Fruit fly (Drosophila melanogaster) whole organism, embryonic: Measurements from ENCODE around the gene Arc42.

Source experiments
- B-H2 ChIP-seq: fragments of 200-800 bp; sonication (Bioruptor generic); optimal IDR thresholded peaks from 2 replicates; lab custom pipeline; 2018; ENCODE audit warnings: missing biosample characterization, mild to moderate bottlenecking, missing genetic modification characterization
- CG1024 ChIP-seq: fragments of 200-800 bp; sonication (Bioruptor generic); IDR thresholded peaks from 2 replicates; pipeline ENCODE4 v1.3.6; 2022; ENCODE audit warnings: missing biosample characterization, missing genetic modification characterization
- CG10274 ChIP-seq: fragments of 200-800 bp; sonication (Bioruptor generic); optimal IDR thresholded peaks from 3 replicates; lab custom pipeline; 2017; ENCODE audit warnings: missing biosample characterization, mild to moderate bottlenecking, missing genetic modification characterization
- CG10462 ChIP-seq: fragments of 200-800 bp; sonication (Bioruptor generic); optimal IDR thresholded peaks from 2 replicates; lab custom pipeline; 2016; ENCODE audit warnings: missing biosample characterization, missing genetic modification characterization
- CG10543 ChIP-seq: fragments of 200-800 bp; sonication (Bioruptor generic); optimal IDR thresholded peaks from 3 replicates; lab custom pipeline; 2017; ENCODE audit warnings: missing biosample characterization, mild to moderate bottlenecking, missing genetic modification characterization, moderate library complexity
- CG10959 ChIP-seq: fragments of 200-800 bp; sonication (Bioruptor generic); IDR thresholded peaks from 2 replicates; pipeline ENCODE4 v1.3.6; 2022; ENCODE audit warnings: missing biosample characterization, missing genetic modification characterization
- CG11560 ChIP-seq: fragments of 200-800 bp; sonication (Bioruptor generic); IDR thresholded peaks from 3 replicates; pipeline ENCODE4 v1.3.6; 2022; ENCODE audit warnings: missing biosample characterization, missing genetic modification characterization
- CG11723 ChIP-seq: fragments of 200-800 bp; sonication (Bioruptor generic); optimal IDR thresholded peaks from 2 replicates; lab custom pipeline; 2017; ENCODE audit warnings: missing biosample characterization, mild to moderate bottlenecking, missing genetic modification characterization
- CG12769 ChIP-seq: fragments of 200-800 bp; sonication (Bioruptor generic); optimal IDR thresholded peaks from 2 replicates; lab custom pipeline; 2019; ENCODE audit warnings: missing biosample characterization, mild to moderate bottlenecking, missing genetic modification characterization, moderate library complexity
- CG15011 ChIP-seq: fragments of 200-800 bp; sonication (Bioruptor generic); optimal IDR thresholded peaks from 3 replicates; lab custom pipeline; 2018; ENCODE audit warnings: missing biosample characterization, mild to moderate bottlenecking, missing genetic modification characterization
- CG15601 ChIP-seq: fragments of 200-800 bp; sonication (Bioruptor generic); optimal IDR thresholded peaks from 3 replicates; lab custom pipeline; 2019; ENCODE audit warnings: missing biosample characterization, mild to moderate bottlenecking, missing genetic modification characterization, moderate library complexity
- CG31365 ChIP-seq: fragments of 200-800 bp; sonication (Bioruptor generic); optimal IDR thresholded peaks from 2 replicates; lab custom pipeline; 2018; ENCODE audit warnings: missing biosample characterization, mild to moderate bottlenecking, missing genetic modification characterization
- CG34422 ChIP-seq: fragments of 200-800 bp; sonication (Bioruptor generic); IDR thresholded peaks from 3 replicates; pipeline ENCODE4 v1.3.6; 2022; ENCODE audit warnings: missing biosample characterization, missing genetic modification characterization
- CG7928 ChIP-seq: fragments of 200-800 bp; sonication (Bioruptor generic); optimal IDR thresholded peaks from 2 replicates; lab custom pipeline; 2017; ENCODE audit warnings: missing biosample characterization, mild to moderate bottlenecking, missing genetic modification characterization
- CG8388 ChIP-seq: fragments of 200-800 bp; sonication (Bioruptor generic); optimal IDR thresholded peaks from 2 replicates; lab custom pipeline; 2019; ENCODE audit warnings: missing biosample characterization, mild to moderate bottlenecking, missing genetic modification characterization, moderate library complexity
- CG9437 ChIP-seq: fragments of 200-800 bp; sonication (Bioruptor generic); optimal IDR thresholded peaks from 2 replicates; lab custom pipeline; 2018; ENCODE audit warnings: missing biosample characterization, mild to moderate bottlenecking, missing genetic modification characterization
- CG9609 ChIP-seq: fragments of 200-800 bp; sonication (Bioruptor generic); optimal IDR thresholded peaks from 3 replicates; lab custom pipeline; 2016; ENCODE audit warnings: missing biosample characterization, missing genetic modification characterization
- Dll ChIP-seq: fragments of 200-800 bp; sonication (Bioruptor generic); IDR thresholded peaks from 4 replicates; pipeline ENCODE4 v1.3.6; 2022; ENCODE audit warnings: missing biosample characterization, missing genetic modification characterization; ENCODE audit not compliant: partially characterized antibody
- Dref ChIP-seq: fragments of 200-800 bp; sonication (Bioruptor generic); IDR thresholded peaks from 2 replicates; pipeline ENCODE4 v1.3.6; 2022; ENCODE audit warnings: missing biosample characterization, missing genetic modification characterization
- Drgx ChIP-seq: fragments of 200-800 bp; sonication (Bioruptor generic); IDR thresholded peaks from 2 replicates; pipeline ENCODE4 v1.3.6; 2022; ENCODE audit warnings: missing biosample characterization, missing genetic modification characterization
- HLH3B ChIP-seq: fragments of 200-800 bp; sonication (Bioruptor generic); IDR thresholded peaks from 2 replicates; pipeline ENCODE4 v1.3.6; 2022; ENCODE audit warnings: missing biosample characterization, missing genetic modification characterization
- Hr3 ChIP-seq: fragments of 200-800 bp; sonication (Bioruptor generic); optimal IDR thresholded peaks from 3 replicates; lab custom pipeline; 2016; ENCODE audit warnings: missing biosample characterization, missing genetic modification characterization
- Lim3 ChIP-seq: fragments of 200-800 bp; sonication (Bioruptor generic); IDR thresholded peaks from 2 replicates; pipeline ENCODE4 v1.3.6; 2022; ENCODE audit warnings: missing biosample characterization, missing genetic modification characterization
- NFAT ChIP-seq: fragments of 200-800 bp; sonication (Bioruptor generic); IDR thresholded peaks from 2 replicates; pipeline ENCODE4 v1.3.6; 2022; ENCODE audit warnings: missing biosample characterization, missing genetic modification characterization
- Sry-β ChIP-seq: fragments of 200-800 bp; sonication (Bioruptor generic); optimal IDR thresholded peaks from 2 replicates; lab custom pipeline; 2018; ENCODE audit warnings: missing biosample characterization, mild to moderate bottlenecking, missing genetic modification characterization, moderate library complexity
- Ssrp ChIP-seq: fragments of 200-800 bp; sonication (Bioruptor generic); optimal IDR thresholded peaks from 2 replicates; lab custom pipeline; 2018; ENCODE audit warnings: missing biosample characterization, mild to moderate bottlenecking, missing genetic modification characterization, moderate library complexity
- TFAM ChIP-seq: fragments of 200-800 bp; sonication (Bioruptor generic); optimal IDR thresholded peaks from 2 replicates; lab custom pipeline; 2017; ENCODE audit warnings: missing biosample characterization, missing genetic modification characterization, inconsistent platforms
- Xbp1 ChIP-seq: fragments of 200-800 bp; sonication (Bioruptor generic); optimal IDR thresholded peaks from 3 replicates; lab custom pipeline; 2016; ENCODE audit warnings: missing biosample characterization, mild to moderate bottlenecking, missing genetic modification characterization
- YL-1 ChIP-seq: fragments of 200-800 bp; sonication (Bioruptor generic); optimal IDR thresholded peaks from 3 replicates; lab custom pipeline; 2017; ENCODE audit warnings: missing biosample characterization, mild to moderate bottlenecking, missing genetic modification characterization
- ash1 ChIP-seq: fragments of 200-800 bp; sonication (Bioruptor generic); optimal IDR thresholded peaks from 2 replicates; lab custom pipeline; 2018; ENCODE audit warnings: missing biosample characterization, mild to moderate bottlenecking, missing genetic modification characterization
- danr ChIP-seq: fragments of 200-800 bp; sonication (Bioruptor generic); IDR thresholded peaks from 2 replicates; pipeline ENCODE4 v1.3.6; 2022; ENCODE audit warnings: missing biosample characterization, missing genetic modification characterization
- dmrt99B ChIP-seq: fragments of 200-800 bp; sonication (Bioruptor generic); optimal IDR thresholded peaks from 2 replicates; lab custom pipeline; 2018; ENCODE audit warnings: missing biosample characterization, mild to moderate bottlenecking, missing genetic modification characterization, moderate library complexity
- dysf ChIP-seq: fragments of 200-800 bp; sonication (Bioruptor generic); IDR thresholded peaks from 3 replicates; pipeline ENCODE4 v1.3.6; 2022; ENCODE audit warnings: missing biosample characterization, missing genetic modification characterization
- en ChIP-seq: fragments of 200-800 bp; sonication (Bioruptor generic); optimal IDR thresholded peaks from 2 replicates; lab custom pipeline; 2016; ENCODE audit warnings: missing biosample characterization, missing genetic modification characterization
- gem ChIP-seq: fragments of 200-800 bp; sonication (Bioruptor generic); optimal IDR thresholded peaks from 2 replicates; lab custom pipeline; 2019; ENCODE audit warnings: missing biosample characterization, mild to moderate bottlenecking, missing genetic modification characterization, moderate library complexity
- gfzf ChIP-seq: fragments of 200-800 bp; sonication (Bioruptor generic); optimal IDR thresholded peaks from 2 replicates; lab custom pipeline; 2016; ENCODE audit warnings: missing biosample characterization, mild to moderate bottlenecking, missing genetic modification characterization, moderate library complexity
- gsb ChIP-seq: fragments of 200-800 bp; sonication (Bioruptor generic); IDR thresholded peaks from 2 replicates; pipeline ENCODE4 v1.3.6; 2022; ENCODE audit warnings: missing biosample characterization, missing genetic modification characterization
- hbn ChIP-seq: fragments of 200-800 bp; sonication (Bioruptor generic); IDR thresholded peaks from 2 replicates; pipeline ENCODE4 v1.3.6; 2022; ENCODE audit warnings: missing biosample characterization, missing genetic modification characterization; ENCODE audit not compliant: partially characterized antibody
- kni ChIP-seq: fragments of 200-800 bp; sonication (Bioruptor generic); optimal IDR thresholded peaks from 3 replicates; lab custom pipeline; 2017; ENCODE audit warnings: mild to moderate bottlenecking, missing biosample characterization, missing genetic modification reagents, missing genetic modification characterization
- maf-S ChIP-seq: fragments of 200-800 bp; sonication (Bioruptor generic); optimal IDR thresholded peaks from 2 replicates; lab custom pipeline; 2016; ENCODE audit warnings: missing biosample characterization, missing genetic modification characterization
- nom ChIP-seq: fragments of 200-800 bp; sonication (Bioruptor generic); optimal IDR thresholded peaks from 2 replicates; lab custom pipeline; 2017; ENCODE audit warnings: missing biosample characterization, missing genetic modification characterization, mild to moderate bottlenecking, moderate library complexity, missing genetic modification reagents
- pb ChIP-seq: fragments of 200-800 bp; sonication (Bioruptor generic); optimal IDR thresholded peaks from 3 replicates; lab custom pipeline; 2016; ENCODE audit warnings: missing biosample characterization, missing genetic modification characterization
- pfk ChIP-seq: fragments of 200-800 bp; sonication (Bioruptor generic); optimal IDR thresholded peaks from 2 replicates; lab custom pipeline; 2018; ENCODE audit warnings: missing biosample characterization, mild to moderate bottlenecking, missing genetic modification characterization, moderate library complexity
- sd ChIP-seq: fragments of 200-800 bp; sonication (Bioruptor generic); optimal IDR thresholded peaks from 3 replicates; lab custom pipeline; 2018; ENCODE audit warnings: missing biosample characterization, mild to moderate bottlenecking, missing genetic modification characterization, moderate library complexity
- shn ChIP-seq: fragments of 200-800 bp; sonication (Bioruptor generic); optimal IDR thresholded peaks from 3 replicates; lab custom pipeline; 2016; ENCODE audit warnings: missing biosample characterization, missing genetic modification characterization
- sim ChIP-seq: fragments of 200-800 bp; sonication (Bioruptor generic); IDR thresholded peaks from 2 replicates; pipeline ENCODE4 v1.3.6; 2022; ENCODE audit warnings: missing biosample characterization, missing genetic modification characterization
- sob ChIP-seq: fragments of 200-800 bp; sonication (Bioruptor generic); IDR thresholded peaks from 2 replicates; pipeline ENCODE4 v1.3.6; 2022; ENCODE audit warnings: missing biosample characterization, missing genetic modification characterization
- tap ChIP-seq: fragments of 200-800 bp; optimal IDR thresholded peaks from 3 replicates; lab custom pipeline; 2019; ENCODE audit warnings: missing biosample characterization, mild to moderate bottlenecking, missing genetic modification characterization, moderate library complexity
- trem ChIP-seq: fragments of 200-800 bp; optimal IDR thresholded peaks from 3 replicates; lab custom pipeline; 2019; ENCODE audit warnings: missing biosample characterization, mild to moderate bottlenecking, missing genetic modification characterization, moderate library complexity
- twi ChIP-seq: fragments of 200-800 bp; optimal IDR thresholded peaks from 2 replicates; lab custom pipeline; 2019; ENCODE audit warnings: missing biosample characterization, mild to moderate bottlenecking, missing genetic modification characterization, moderate library complexity
- usp ChIP-seq: fragments of >200 bp; optimal IDR thresholded peaks from 2 replicates; lab custom pipeline; 2017; ENCODE audit warnings: missing biosample characterization, missing genetic modification characterization

The Arc42 gene

dm6 chr3R:19880431-19880939, 2.9 kb downstream of the Arc42 start (continued):
- TF ChIP-seq dysf (GFP tag; lab: Robert Waterston, UW) (peak; percentile 53; the same call in 1 of the 3 replicates), shn (peak; percentile 27), CG9437 (GFP tag; lab: Kevin White, UChicago) (peak; percentile 64), Dref (GFP tag; lab: Robert Waterston, UW) (no peak), hbn (no peak), dmrt99B (peak; percentile 74), sim (GFP tag; lab: Robert Waterston, UW) (no peak), CG12769 (tag; lab: Kevin White, UChicago) (peak; percentile 28), sd (tag; lab: Kevin White, UChicago) (peak; percentile 39), trem (no peak), gem (tag; lab: Kevin White, UChicago) (no peak), pfk (GFP tag; lab: Kevin White, UChicago) (no peak), CG7928 (GFP tag; lab: Kevin White, UChicago) (no peak), CG10543 (peak; percentile 74), CG10462 (peak; percentile 3), NFAT (GFP tag; lab: Robert Waterston, UW) (no peak), CG1024 (GFP tag; lab: Robert Waterston, UW) (no peak), YL-1 (GFP tag; lab: Kevin White, UChicago) (no peak), en (GFP tag; lab: Kevin White, UChicago) (peak; percentile 48), Lim3 (GFP tag; lab: Robert Waterston, UW) (no peak), danr (GFP tag; lab: Robert Waterston, UW) (no peak), Dll (GFP tag; lab: Robert Waterston, UW) (no peak), CG8388 (GFP tag; lab: Kevin White, UChicago) (peak; percentile 40), CG11560 (tag; lab: Robert Waterston, UW) (no peak), Sry-β (GFP tag; lab: Kevin White, UChicago) (no peak), ash1 (GFP tag; lab: Kevin White, UChicago) (no peak), gfzf (no peak), tap (tag; lab: Kevin White, UChicago) (peak; percentile 56), CG10959 (no peak), HLH3B (no peak), CG15011 (GFP tag; lab: Kevin White, UChicago) (peak; percentile 20), usp (no peak), Hr3 (peak; percentile 23), CG10274 (GFP tag; lab: Kevin White, UChicago) (no peak), TFAM (no peak), sob (peak; percentile 58), CG34422 (GFP tag; lab: Robert Waterston, UW) (peak; percentile 30; the same call in 1 of the 3 replicates), pb (no peak), CG11723 (GFP tag; lab: Kevin White, UChicago) (peak; percentile 65), CG31365 (tag; lab: Kevin White, UChicago) (no peak), nom (no peak), twi (peak; percentile 46), Xbp1 (GFP tag; lab: Kevin White, UChicago) (peak; percentile 44), maf-S (no peak), Ssrp (peak; percentile 38), CG15601 (peak; percentile 56), kni (GFP tag; lab: Kevin White, UChicago) (peak; percentile 65), gsb (GFP tag; lab: Robert Waterston, UW) (no peak), Drgx (GFP tag; lab: Robert Waterston, UW) (peak; percentile 37; the same call in 1 of the 2 replicates), B-H2 (peak; percentile 43), CG9609 (GFP tag; lab: Kevin White, UChicago) (peak; percentile 20)
